Worm (Caenorhabditis elegans): ENCODE results near the gene best-4.

best-4 gene

ce11 chrII:23739-24138, 12.1 kb upstream of the best-4 start:
- TF ChIP-seq pha-4 (tag; optimal IDR thresholded peaks at IDR 0.05) (no peak), elt-4 (tag; optimal IDR thresholded peaks at IDR 0.05) (no peak), T23F11.4 (GFP tag; optimal IDR thresholded peaks at IDR 0.05) (no peak), mec-3 (tag; optimal IDR thresholded peaks at IDR 0.05; ENCODE audit: borderline replicate concordance) (peak; percentile 37), pax-1 (tag; optimal IDR thresholded peaks at IDR 0.05) (no peak), eyg-1 (tag; optimal IDR thresholded peaks at IDR 0.05) (no peak), K02D7.2 (tag; optimal IDR thresholded peaks at IDR 0.05) (no peak), nhr-11 (tag; optimal IDR thresholded peaks at IDR 0.05) (no peak)

- TF ChIP-seq nfya-1 (tag; optimal IDR thresholded peaks at IDR 0.05) (no peak), ceh-14 (tag; optimal IDR thresholded peaks at IDR 0.05) (no peak), lin-11 (tag; optimal IDR thresholded peaks at IDR 0.05) (no peak), hlh-15 (tag; optimal IDR thresholded peaks at IDR 0.05) (no peak), ceh-24 (tag; optimal IDR thresholded peaks at IDR 0.05) (no peak), ztf-16 (tag; optimal IDR thresholded peaks at IDR 0.05) (no peak), pax-1 (tag; optimal IDR thresholded peaks at IDR 0.05) (no peak), ets-4 (tag; optimal IDR thresholded peaks at IDR 0.05) (no peak), ttx-3 (tag; optimal IDR thresholded peaks at IDR 0.05) (no peak), zip-5 (tag; optimal IDR thresholded peaks at IDR 0.05) (no peak)
These were observed 11.3 kb upstream of the best-4 start, which contains the start of gene sqt-2 for ce11 chrII:23025-23424. sqt-2 (plus strand) TSS chrII:23325.

- TF ChIP-seq syd-9 (tag; optimal IDR thresholded peaks at IDR 0.05) (no peak), Y22D7AL.16 (tag; optimal IDR thresholded peaks at IDR 0.05) (no peak), ceh-18 (tag; optimal IDR thresholded peaks at IDR 0.05) (no peak), sox-2 (GFP tag; IDR thresholded peaks at IDR 0.05) (no peak), C38D4.7 (GFP tag; optimal IDR thresholded peaks at IDR 0.05) (no peak), hlh-13 (GFP tag; optimal IDR thresholded peaks at IDR 0.05) (no peak), tbx-2 (tag; optimal IDR thresholded peaks at IDR 0.05) (no peak), ets-4 (tag; optimal IDR thresholded peaks at IDR 0.05) (no peak), sdc-2 (tag; optimal IDR thresholded peaks at IDR 0.05) (no peak), rnt-1 (tag; optimal IDR thresholded peaks at IDR 0.05) (no peak), F13H6.1 (tag; optimal IDR thresholded peaks at IDR 0.05) (no peak), hlh-30 (tag; optimal IDR thresholded peaks at IDR 0.05; ENCODE audit: insufficient read depth) (no peak), dmd-4 (tag; optimal IDR thresholded peaks at IDR 0.05; ENCODE audit: borderline replicate concordance) (no peak), ceh-9 (tag; optimal IDR thresholded peaks at IDR 0.05) (no peak), K02D7.2 (tag; optimal IDR thresholded peaks at IDR 0.05) (no peak), ceh-24 (tag; optimal IDR thresholded peaks at IDR 0.05) (no peak)
These were observed 10.3 kb upstream of the best-4 start for ce11 chrII:21953-22352.

- no peak for TF ChIP-seq ceh-34 (tag; optimal IDR thresholded peaks at IDR 0.05)
- TF ChIP-seq hlh-8 (tag; optimal IDR thresholded peaks at IDR 0.05): no peak
- no peak for TF ChIP-seq ceh-18 (tag; optimal IDR thresholded peaks at IDR 0.05)
- TF ChIP-seq madf-2 (tag; optimal IDR thresholded peaks at IDR 0.05): no peak
- TF ChIP-seq dmd-4 (tag; optimal IDR thresholded peaks at IDR 0.05; ENCODE audit: borderline replicate concordance): no peak
- no peak for TF ChIP-seq hlh-30 (tag; optimal IDR thresholded peaks at IDR 0.05; ENCODE audit: insufficient read depth)
- TF ChIP-seq rnt-1 (tag; optimal IDR thresholded peaks at IDR 0.05): no peak
- no peak for TF ChIP-seq ceh-19 (GFP tag; optimal IDR thresholded peaks at IDR 0.05)
- no peak for TF ChIP-seq gmeb-2 (tag; optimal IDR thresholded peaks at IDR 0.05)
- TF ChIP-seq zip-5 (tag; optimal IDR thresholded peaks at IDR 0.05): no peak
- no peak for TF ChIP-seq fkh-10 (GFP tag; optimal IDR thresholded peaks at IDR 0.05)
- no peak for TF ChIP-seq ets-4 (tag; optimal IDR thresholded peaks at IDR 0.05)
- no peak for TF ChIP-seq odd-2 (tag; optimal IDR thresholded peaks at IDR 0.05)
- no peak for TF ChIP-seq ttx-3 (tag; optimal IDR thresholded peaks at IDR 0.05)
- no peak for TF ChIP-seq ahr-1 (tag; optimal IDR thresholded peaks at IDR 0.05)
- no peak for TF ChIP-seq ceh-6 (GFP tag; optimal IDR thresholded peaks at IDR 0.05)
- no peak for TF ChIP-seq unc-42 (tag; optimal IDR thresholded peaks at IDR 0.05)
These were observed 7.6 kb upstream of the best-4 start, which contains the start of gene gmeb-1 for ce11 chrII:19238-19637. gmeb-1 (plus strand) TSS chrII:19538.
